Fruit fly (Drosophila melanogaster) whole organism, wandering third instar larva: ENCODE measurements around the gene ida.
A peak's percentile ranks its signal among the peaks of the same experiment; 100 is the strongest.

ENCODE experiments used
- CG9705 ChIP-seq: fragments of 200-800 bp; sonication (Bioruptor generic); optimal IDR thresholded peaks from 2 replicates; lab custom pipeline; 2018; ENCODE audit warnings: missing biosample characterization, mild to moderate bottlenecking, missing genetic modification characterization
- HLH106 ChIP-seq: fragments of 200-800 bp; optimal IDR thresholded peaks from 3 replicates; lab custom pipeline; 2019; ENCODE audit warnings: missing biosample characterization, mild to moderate bottlenecking, missing genetic modification characterization, moderate library complexity
- Hnf4 ChIP-seq: fragments of 200-800 bp; sonication (Bioruptor generic); optimal IDR thresholded peaks from 2 replicates; lab custom pipeline; 2016; ENCODE audit warnings: missing biosample characterization, mild to moderate bottlenecking, missing genetic modification characterization
- Myc ChIP-seq: fragments of >200 bp; optimal IDR thresholded peaks from 2 replicates; lab custom pipeline; 2017
- OdsH ChIP-seq: fragments of 200-800 bp; sonication (Bioruptor generic); optimal IDR thresholded peaks from 2 replicates; lab custom pipeline; 2016; ENCODE audit warnings: missing biosample characterization, mild to moderate bottlenecking, missing genetic modification characterization
- Rel ChIP-seq, 2 experiments: fragments of 200-800 bp; sonication (Bioruptor generic) in 1 of 2; optimal IDR thresholded peaks; 2 replicates in 1 of 2; 3 replicates in 1 of 2; lab custom pipeline; 2016 to 2019; ENCODE audit warnings: mild to moderate bottlenecking in 2 of 2, missing biosample characterization in 2 of 2, missing genetic modification characterization in 2 of 2, moderate library complexity in 1 of 2
- br ChIP-seq: fragments of 200-800 bp; sonication (Bioruptor generic); optimal IDR thresholded peaks from 2 replicates; lab custom pipeline; 2016; ENCODE audit warnings: missing biosample characterization, missing genetic modification characterization
- dsf ChIP-seq: sonication (Bioruptor generic); optimal IDR thresholded peaks from 2 replicates; lab custom pipeline; 2016; ENCODE audit warnings: missing biosample characterization, missing genetic modification characterization, borderline replicate concordance
- ey ChIP-seq: fragments of 200-800 bp; sonication (Bioruptor generic); optimal IDR thresholded peaks from 2 replicates; lab custom pipeline; 2016; ENCODE audit warnings: missing biosample characterization, missing genetic modification characterization
- h ChIP-seq: fragments of 200-800 bp; sonication (Bioruptor generic); optimal IDR thresholded peaks from 3 replicates; lab custom pipeline; 2016; ENCODE audit warnings: missing biosample characterization, mild to moderate bottlenecking, missing genetic modification characterization
- psq ChIP-seq: fragments of 200-800 bp; sonication (Bioruptor generic); optimal IDR thresholded peaks from 3 replicates; lab custom pipeline; 2017; ENCODE audit warnings: missing biosample characterization, mild to moderate bottlenecking, missing genetic modification characterization, moderate library complexity
- usp ChIP-seq: fragments of >200 bp; optimal IDR thresholded peaks from 2 replicates; lab custom pipeline; 2017; ENCODE audit warnings: missing biosample characterization, missing genetic modification characterization

DNA sequence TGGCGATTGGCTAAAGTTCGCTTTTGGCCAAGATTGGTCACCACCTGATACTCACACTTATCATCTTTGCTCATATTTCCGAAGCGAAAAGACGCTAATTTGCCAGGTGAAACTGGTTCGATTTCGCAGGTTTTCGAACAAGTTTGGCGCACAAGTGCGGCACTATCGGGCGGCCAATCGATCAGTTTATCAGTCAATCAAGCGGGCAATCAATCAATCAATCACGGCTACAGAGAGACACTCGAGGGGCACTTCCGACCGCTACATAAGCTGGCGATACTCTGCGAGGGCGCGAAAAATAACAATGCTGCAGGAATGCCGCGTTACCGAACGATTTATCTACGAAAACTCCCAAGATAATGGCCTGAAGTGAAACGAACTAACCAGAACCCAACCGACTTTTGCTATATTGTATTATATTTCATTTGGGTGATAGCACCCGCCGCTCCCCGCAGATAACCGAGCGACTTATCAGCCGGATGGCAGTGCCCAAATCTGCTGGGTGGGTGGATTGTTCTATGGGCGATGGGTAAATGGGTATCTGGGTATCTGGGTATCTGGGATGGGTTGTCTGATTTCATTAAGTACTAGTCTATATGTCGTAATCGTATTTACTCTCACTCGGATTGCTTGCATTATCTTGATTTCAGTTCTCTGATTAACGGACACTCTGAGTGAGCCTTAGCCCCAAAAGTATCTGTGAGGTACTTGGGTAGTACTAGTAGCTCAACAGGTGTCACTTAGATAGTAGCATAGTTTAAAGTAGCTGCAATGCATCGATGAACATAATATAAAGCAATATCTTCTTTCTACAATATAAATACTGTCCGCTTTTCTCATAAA is 24.0 kb downstream of the ida start:
- no peak for TF ChIP-seq CG9705 (GFP tag; lab: Kevin White, UChicago)
- TF ChIP-seq HLH106, result no peak
- TF ChIP-seq Hnf4 (GFP tag; lab: Kevin White, UChicago), result no peak
- no peak for TF ChIP-seq br
- TF ChIP-seq h, result peak; percentile 38
- no peak for TF ChIP-seq Rel (GFP tag; optimal IDR thresholded peaks at IDR 0.05; lab: Kevin White, UChicago)
- peak; percentile 44 for TF ChIP-seq Rel (tag; optimal IDR thresholded peaks at IDR 0.05; lab: Kevin White, UChicago)
- TF ChIP-seq ey (GFP tag; lab: Kevin White, UChicago), result no peak
- no peak for TF ChIP-seq OdsH (GFP tag; lab: Kevin White, UChicago)
- no peak for TF ChIP-seq Myc (lab: Kevin White, UChicago)
- no peak for TF ChIP-seq psq (GFP tag; lab: Kevin White, UChicago)
- no peak for TF ChIP-seq dsf
- no peak for TF ChIP-seq usp
